Worm (Caenorhabditis elegans) whole organism, late embryonic: Measurements from ENCODE around the gene math-37.

Source experiments
- F13H6.1 ChIP-seq: sonication (generic microtip); optimal IDR thresholded peaks from 2 replicates; lab custom pipeline; 2016; ENCODE audit warnings: missing genetic modification characterization, missing compliant biosample characterization
- ceh-19 ChIP-seq: fragments of 200-800 bp; sonication (Bioruptor generic); optimal IDR thresholded peaks from 2 replicates; lab custom pipeline; 2018; ENCODE audit warnings: mild to moderate bottlenecking, missing genetic modification characterization, missing compliant biosample characterization
- ceh-9 ChIP-seq: sonication (generic microtip); optimal IDR thresholded peaks from 2 replicates; lab custom pipeline; 2016; ENCODE audit warnings: mild to moderate bottlenecking, missing genetic modification characterization, inconsistent platforms, missing compliant biosample characterization
- elt-2 ChIP-seq: sonication (generic microtip); optimal IDR thresholded peaks from 2 replicates; lab custom pipeline; 2016; ENCODE audit warnings: missing genetic modification reagents, missing genetic modification characterization, missing compliant biosample characterization
- ets-4 ChIP-seq: sonication (generic microtip); optimal IDR thresholded peaks from 2 replicates; lab custom pipeline; 2016; ENCODE audit warnings: missing genetic modification characterization, missing compliant biosample characterization
- mec-3 ChIP-seq: sonication (generic microtip); optimal IDR thresholded peaks from 2 replicates; lab custom pipeline; 2016; ENCODE audit warnings: borderline replicate concordance, missing genetic modification characterization, missing compliant biosample characterization
- pat-9 ChIP-seq: fragments of 200-800 bp; sonication (Bioruptor generic); optimal IDR thresholded peaks from 2 replicates; lab custom pipeline; 2018; ENCODE audit warnings: mild to moderate bottlenecking, missing genetic modification characterization, moderate library complexity, missing compliant biosample characterization
- pros-1 ChIP-seq: fragments of 150-350 bp; optimal IDR thresholded peaks from 2 replicates; lab custom pipeline; 2014; ENCODE audit warnings: missing biosample characterization, missing genetic modification reagents, missing genetic modification characterization
- ttx-3 ChIP-seq: sonication (generic microtip); optimal IDR thresholded peaks from 2 replicates; lab custom pipeline; 2016; ENCODE audit warnings: missing genetic modification reagents, missing genetic modification characterization, missing compliant biosample characterization

DNA sequence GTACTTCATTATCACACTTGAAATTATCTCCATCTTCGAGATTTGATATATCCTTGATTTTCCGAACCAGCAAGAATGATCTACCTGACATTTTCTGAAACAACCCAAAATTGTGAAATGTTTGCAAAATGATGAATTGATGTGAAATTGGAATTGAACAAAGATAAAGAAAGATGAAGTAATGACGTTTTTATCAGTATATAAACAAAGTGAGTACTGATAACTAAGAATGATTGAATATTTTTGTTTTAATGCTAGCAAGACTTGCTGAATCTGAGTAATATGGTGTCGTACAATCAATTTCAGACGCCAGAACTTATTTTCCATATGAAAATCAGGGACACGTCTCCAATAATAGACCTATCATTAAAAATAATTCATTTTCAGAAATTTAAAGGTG lies at the start of gene math-37:
- TF ChIP-seq pros-1 (tag; lab: Kevin White, UChicago) = no peak
- TF ChIP-seq ets-4 (tag; lab: Kevin White, UChicago) = no peak
- no peak for TF ChIP-seq pat-9 (tag; lab: Kevin White, UChicago)
- TF ChIP-seq mec-3 (tag; lab: Kevin White, UChicago) = no peak
- no peak for TF ChIP-seq ceh-9
- TF ChIP-seq F13H6.1 (tag; lab: Kevin White, UChicago) = no peak
- no peak for TF ChIP-seq ceh-19 (GFP tag; lab: Kevin White, UChicago)
- TF ChIP-seq ttx-3 (tag; lab: Kevin White, UChicago) = no peak
- no peak for TF ChIP-seq elt-2 (tag; lab: Kevin White, UChicago)
